Worm (Caenorhabditis elegans): Measurements from ENCODE around the gene pqn-54.

Gene pqn-54

DNA sequence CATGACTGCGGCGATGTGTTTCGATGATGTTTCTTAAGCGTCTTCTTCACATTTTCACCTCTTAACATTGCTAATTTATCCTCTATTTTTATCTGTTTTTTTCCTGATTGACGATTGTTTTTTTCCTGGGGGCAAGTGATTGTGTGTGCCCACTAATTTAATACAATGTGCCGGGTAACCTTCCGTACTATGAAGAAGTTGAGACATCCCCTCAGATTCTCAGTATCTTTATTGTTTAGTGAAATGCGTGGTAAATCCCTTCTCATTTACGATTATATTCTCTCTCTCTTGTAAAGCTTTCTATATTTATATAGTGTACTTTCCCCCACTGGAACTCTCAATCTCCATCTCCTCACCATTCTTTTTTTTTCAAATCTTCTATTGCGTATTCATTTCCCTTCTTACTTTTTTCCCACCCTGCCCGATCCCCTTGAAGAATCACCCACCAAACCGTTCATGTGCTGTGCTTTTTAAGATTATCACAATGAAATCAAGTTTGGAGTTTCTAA, 11.5 kb downstream of the pqn-54 start:
- no peak for TF ChIP-seq unc-62 (GFP tag; optimal IDR thresholded peaks at IDR 0.05)

DNA sequence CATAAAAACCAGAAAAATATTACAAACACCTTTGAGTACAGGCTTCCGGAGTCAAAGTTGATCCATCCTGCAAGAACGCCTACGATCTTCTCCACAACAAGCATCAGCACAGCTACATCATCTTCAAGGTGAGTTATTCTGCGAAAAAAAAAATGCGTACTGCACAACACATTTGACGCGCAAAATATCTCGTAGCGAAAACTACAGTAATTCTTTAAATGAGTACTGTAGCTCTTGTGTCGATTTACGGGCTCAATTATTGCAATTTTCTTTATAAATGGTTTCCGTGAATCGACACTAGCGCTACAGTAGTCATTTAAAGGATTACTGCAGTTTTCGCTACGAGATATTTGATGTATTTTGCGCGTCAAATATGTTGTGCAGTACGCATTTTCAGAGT, 12.1 kb downstream of the pqn-54 start:
- no peak for TF ChIP-seq unc-62 (GFP tag; optimal IDR thresholded peaks at IDR 0.05)

DNA sequence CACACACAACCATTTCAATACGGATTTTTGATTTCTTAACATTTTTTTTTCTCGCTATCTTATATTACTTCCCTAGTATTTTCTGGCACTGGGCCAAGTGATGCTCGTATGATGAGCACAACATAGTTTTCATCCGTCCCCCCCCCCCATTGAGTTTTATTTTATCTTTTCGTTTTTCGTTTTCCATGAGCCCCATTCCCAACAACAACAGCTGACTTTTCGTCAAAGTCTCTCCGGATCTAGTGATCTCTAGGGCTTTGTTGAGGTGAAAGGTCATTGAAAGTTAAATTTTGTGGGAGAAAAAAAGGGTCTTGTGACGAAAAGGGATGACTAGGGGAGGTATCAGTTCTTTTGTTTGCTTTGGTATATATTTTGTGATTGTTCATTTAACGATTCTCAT, 16.1 kb downstream of the pqn-54 start:
- TF ChIP-seq unc-62 (GFP tag; optimal IDR thresholded peaks at IDR 0.05): no peak

DNA sequence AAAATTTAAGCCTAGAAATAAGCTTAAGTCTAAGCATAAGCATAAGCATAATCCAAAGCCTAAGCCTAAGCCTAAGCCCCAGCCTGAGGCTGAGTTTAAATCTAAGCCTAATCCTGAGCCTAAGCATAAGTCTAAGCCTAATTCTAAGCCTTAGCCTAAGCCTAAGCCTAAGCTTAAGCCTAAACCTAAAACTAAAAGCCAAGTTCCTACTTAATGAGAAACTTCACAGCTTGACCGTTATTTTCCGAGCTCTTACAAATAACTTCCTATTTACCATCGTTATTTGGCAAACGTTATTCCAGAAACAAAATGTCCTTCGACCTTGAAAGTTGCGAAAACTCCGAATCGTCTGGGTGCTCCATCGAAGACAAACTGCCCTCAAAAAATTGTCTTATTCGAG, 17.0 kb downstream of the pqn-54 start, which contains the start of gene C38C3.4:
Gene C38C3.4, plus strand, starts transcription at position 301 of the 400 bp plus-strand sequence.
- TF ChIP-seq unc-62 (GFP tag; optimal IDR thresholded peaks at IDR 0.05): no peak

DNA sequence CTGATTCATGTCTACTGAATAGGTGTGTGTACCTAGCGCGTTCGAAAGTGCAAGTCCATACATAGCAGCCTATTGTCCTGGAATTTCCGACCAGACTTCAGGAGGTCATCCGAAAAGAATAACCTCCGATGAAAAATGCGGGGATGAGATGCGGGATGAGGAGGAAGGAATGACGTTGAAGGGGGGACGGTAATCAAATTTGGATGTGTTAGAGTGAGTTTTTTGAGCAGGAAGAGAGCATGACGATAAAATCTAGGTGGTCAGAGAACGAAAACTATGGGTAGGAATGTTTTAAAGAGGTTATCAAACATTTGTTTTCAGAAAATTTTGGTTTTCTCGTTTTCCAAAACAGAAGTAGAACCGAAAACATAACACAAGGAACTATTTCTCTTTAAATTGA, 21.2 kb downstream of the pqn-54 start:
- no peak for TF ChIP-seq unc-62 (GFP tag; optimal IDR thresholded peaks at IDR 0.05)

DNA sequence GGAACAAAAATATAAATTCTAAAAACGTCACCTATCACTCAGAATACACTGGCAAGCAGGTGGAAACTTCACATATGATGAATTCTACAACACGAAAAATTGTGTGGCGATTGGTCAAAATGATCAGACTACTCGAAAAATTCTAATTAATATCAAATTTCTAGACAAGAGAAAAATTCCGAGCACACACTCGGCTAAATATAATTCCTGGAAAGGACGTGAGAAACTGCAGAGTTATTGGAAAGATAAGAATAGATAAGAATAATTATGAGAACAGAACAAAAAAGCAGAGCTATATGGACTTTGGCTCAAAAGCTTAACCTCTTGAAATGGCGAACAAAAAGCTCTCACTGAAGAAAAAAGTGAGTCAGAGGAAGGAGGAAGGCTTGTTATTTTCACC, 22.5 kb downstream of the pqn-54 start:
- no peak for TF ChIP-seq unc-62 (GFP tag; optimal IDR thresholded peaks at IDR 0.05)

DNA sequence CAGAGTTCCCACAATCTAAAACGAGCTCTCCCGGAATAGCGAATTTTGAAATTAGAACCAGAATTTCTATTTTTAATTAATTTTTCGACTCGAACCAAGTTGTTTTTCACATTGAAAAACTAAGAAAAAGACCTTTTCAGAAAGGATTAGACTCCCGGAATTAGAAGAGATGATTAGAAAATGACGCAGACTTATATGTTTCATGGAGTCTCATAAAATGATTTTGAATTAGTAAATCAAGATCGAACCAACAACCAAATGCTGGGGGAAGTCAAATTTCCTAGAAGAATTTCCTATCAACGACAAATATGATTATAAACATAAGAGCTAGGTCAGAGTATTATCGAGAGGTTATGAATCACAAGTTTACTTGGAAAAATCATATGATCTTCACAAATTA, 23.9 kb downstream of the pqn-54 start:
- no peak for TF ChIP-seq unc-62 (GFP tag; optimal IDR thresholded peaks at IDR 0.05)

DNA sequence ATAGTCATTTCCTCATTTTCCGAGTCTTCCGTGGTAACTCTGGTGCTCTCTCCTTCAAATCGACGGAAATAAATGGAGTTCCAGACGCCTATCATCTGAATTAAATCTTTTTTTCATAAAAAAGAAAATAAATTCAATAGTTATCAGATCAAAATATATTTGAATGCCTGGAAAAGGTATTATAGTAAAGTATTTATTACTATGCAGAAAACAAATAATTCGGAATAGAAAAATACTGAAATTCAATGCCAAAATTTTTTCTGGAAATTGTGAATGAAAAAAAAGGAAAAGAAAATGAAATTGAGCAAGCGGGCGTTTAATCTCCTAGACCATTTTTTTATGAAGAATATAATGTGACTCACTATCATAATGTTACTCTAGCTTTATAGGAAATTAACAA, 26.7 kb downstream of the pqn-54 start, which contains the start of gene C38C3.6:
Gene C38C3.6, minus strand, starts transcription at position 101 of the 400 bp plus-strand sequence.
- TF ChIP-seq unc-62 (GFP tag; optimal IDR thresholded peaks at IDR 0.05): no peak

DNA sequence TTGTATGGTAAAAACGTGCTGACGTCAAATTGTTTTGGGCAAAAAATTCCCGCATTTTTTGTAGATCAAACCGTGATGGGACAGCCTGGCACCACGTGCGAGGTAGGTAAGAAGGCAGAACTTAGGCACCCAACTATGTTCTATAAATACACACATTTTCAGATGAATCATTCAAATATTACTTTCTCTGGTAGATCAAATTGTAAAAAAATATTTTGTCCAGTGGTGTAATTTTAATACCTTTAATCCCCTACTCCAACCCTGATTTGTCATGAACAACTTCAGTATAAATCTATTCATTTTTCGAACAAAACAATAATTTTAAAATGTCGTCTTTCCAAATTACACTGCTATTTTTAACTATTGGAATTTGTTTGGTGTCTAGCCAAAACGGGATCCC, 29.7 kb downstream of the pqn-54 start, which contains the start of gene spig-7:
Gene spig-7, plus strand, starts transcription at position 301 of the 400 bp plus-strand sequence.
- TF ChIP-seq unc-62 (GFP tag; optimal IDR thresholded peaks at IDR 0.05): no peak

DNA sequence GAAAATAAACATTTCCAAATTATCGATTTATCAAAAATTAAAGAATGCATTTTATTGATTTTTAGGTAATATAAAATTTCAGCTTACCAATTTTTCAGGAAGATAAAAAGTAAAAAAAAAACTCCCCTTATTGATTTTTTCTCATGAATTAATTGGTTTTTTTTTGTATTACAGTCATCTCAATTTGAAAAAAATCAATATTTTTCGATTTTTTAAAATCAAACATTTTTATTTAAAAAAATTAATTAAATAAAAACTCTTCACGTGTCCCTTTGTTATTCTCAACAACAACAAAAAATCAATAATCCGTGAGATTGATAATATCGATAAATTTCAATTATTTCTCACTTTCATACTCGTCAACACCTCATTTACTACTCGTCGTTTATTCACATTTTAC, 30.5 kb downstream of the pqn-54 start, which contains the start of gene C38C3.3:
Gene C38C3.3, plus strand, starts transcription at position 301 of the 400 bp plus-strand sequence.
- TF ChIP-seq unc-62 (GFP tag; optimal IDR thresholded peaks at IDR 0.05): no peak

DNA sequence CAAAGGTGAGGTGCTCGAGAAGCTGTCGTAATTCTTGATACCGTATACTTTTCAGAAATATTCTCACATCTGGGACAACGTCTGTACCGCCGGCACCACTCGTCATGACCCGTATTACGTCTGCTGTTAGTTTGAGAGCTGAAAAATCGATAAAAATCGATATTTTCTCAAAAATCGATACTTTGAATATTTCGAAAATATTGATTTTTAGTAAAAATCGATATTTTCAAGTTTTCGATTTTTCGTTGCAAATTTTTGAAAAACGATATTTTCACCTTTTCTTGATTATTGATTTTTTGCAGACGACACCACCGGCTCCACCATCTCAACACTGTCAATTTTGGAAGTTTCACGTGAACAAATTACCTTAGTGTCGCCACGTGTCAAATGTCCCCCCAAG, 31.0 kb downstream of the pqn-54 start:
- no peak for TF ChIP-seq unc-62 (GFP tag; optimal IDR thresholded peaks at IDR 0.05)

DNA sequence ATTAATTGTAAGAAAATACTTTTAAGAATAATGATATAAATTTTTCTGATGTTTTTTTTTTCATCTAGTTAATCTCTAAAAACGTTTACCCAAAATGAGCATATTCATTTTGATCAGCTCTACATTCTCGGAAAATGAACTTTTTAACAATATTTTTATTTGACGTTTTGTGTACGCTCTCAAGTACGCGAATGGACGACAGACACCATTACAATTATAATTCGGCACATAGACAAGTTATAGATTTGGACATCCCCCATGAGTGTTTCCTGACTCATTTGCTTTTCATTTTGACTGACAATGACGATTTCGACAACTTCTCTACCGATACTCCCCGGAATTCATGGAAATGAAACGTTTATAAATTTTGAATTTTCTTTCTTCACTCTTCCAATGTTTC, 34.4 kb downstream of the pqn-54 start, which contains the start of gene sru-27:
Gene sru-27, plus strand, starts transcription at position 301 of the 400 bp plus-strand sequence.
- no peak for TF ChIP-seq unc-62 (GFP tag; optimal IDR thresholded peaks at IDR 0.05)

DNA sequence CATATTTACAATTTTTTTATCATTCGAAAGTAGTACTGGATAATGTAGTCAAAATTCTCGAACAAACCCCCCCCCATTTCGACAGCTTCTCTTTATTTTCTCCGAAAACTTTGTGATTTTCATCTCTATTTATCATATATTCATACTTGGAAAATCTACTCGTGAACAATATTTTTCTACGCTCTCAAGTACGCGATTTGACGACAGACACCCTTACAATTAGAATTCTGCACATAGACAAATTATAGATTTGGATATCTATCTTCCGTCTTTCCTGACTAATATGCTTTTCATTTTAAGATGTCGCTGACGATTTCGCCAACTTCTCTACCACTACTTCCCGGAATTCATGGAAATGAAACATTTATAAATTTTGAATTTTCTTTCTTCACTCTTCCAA, 41.2 kb downstream of the pqn-54 start, which contains the start of gene sru-28:
Gene sru-28, plus strand, starts transcription at position 301 of the 400 bp plus-strand sequence.
- TF ChIP-seq unc-62 (GFP tag; optimal IDR thresholded peaks at IDR 0.05): no peak

DNA sequence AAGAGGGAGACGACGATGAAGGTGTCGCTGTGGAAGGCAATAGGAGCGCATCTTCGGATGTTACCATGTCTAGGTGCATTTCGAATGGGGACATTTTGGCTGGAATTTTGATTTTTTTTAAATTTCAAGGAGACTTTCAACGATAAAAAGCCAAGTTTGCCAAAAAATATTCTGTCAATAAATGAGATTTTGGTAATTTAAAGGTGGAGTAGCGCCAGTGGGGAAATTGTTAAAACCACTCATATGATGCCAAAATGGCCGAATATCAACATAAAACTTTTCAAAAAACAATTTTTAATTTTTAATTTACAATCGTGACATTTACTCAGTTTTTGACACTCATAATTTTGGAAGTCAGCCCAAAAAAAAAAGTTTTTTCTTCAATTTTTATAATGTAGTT, 46.7 kb downstream of the pqn-54 start, which contains the start of gene nhr-260:
Gene nhr-260, minus strand, starts transcription at position 101 of the 400 bp plus-strand sequence.
- no peak for TF ChIP-seq unc-62 (GFP tag; optimal IDR thresholded peaks at IDR 0.05)
